Worm (Caenorhabditis elegans) whole organism, early embryonic: ENCODE data around the gene ser-7.

Experiments
- B0310.2 ChIP-seq: sonication (generic microtip); optimal IDR thresholded peaks from 2 replicates; lab custom pipeline; 2016; ENCODE audit warnings: mild to moderate bottlenecking, missing genetic modification characterization, missing compliant biosample characterization
- F13C5.2 ChIP-seq: sonication (generic microtip); optimal IDR thresholded peaks from 2 replicates; lab custom pipeline; 2017; ENCODE audit warnings: mild to moderate bottlenecking, missing genetic modification characterization, inconsistent platforms, missing compliant biosample characterization
- aly-1 ChIP-seq: sonication (generic microtip); optimal IDR thresholded peaks from 2 replicates; lab custom pipeline; 2016; ENCODE audit warnings: missing genetic modification characterization, missing compliant biosample characterization
- ama-1 ChIP-seq: fragments of 150-350 bp; optimal IDR thresholded peaks from 2 replicates; lab custom pipeline; 2014
- ceh-13 ChIP-seq: fragments of 200-800 bp; sonication (Bioruptor generic); optimal IDR thresholded peaks from 2 replicates; lab custom pipeline; 2018; ENCODE audit warnings: mild to moderate bottlenecking, missing genetic modification characterization, missing compliant biosample characterization
- ceh-36 ChIP-seq: sonication (generic microtip); optimal IDR thresholded peaks from 2 replicates; lab custom pipeline; 2016; ENCODE audit warnings: missing genetic modification characterization, inconsistent platforms, missing compliant biosample characterization
- ets-7 ChIP-seq: sonication (generic microtip); optimal IDR thresholded peaks from 2 replicates; lab custom pipeline; 2016; ENCODE audit warnings: missing genotype, missing genetic modification characterization, missing compliant biosample characterization
- flt-1 ChIP-seq: fragments of 200-800 bp; sonication (Bioruptor generic); IDR thresholded peaks from 2 replicates; pipeline ENCODE4 v1.3.6; 2022; ENCODE audit warnings: missing genetic modification characterization, missing compliant biosample characterization
- hmbx-1 ChIP-seq: sonication (generic microtip); optimal IDR thresholded peaks from 2 replicates; lab custom pipeline; 2016; ENCODE audit warnings: mild to moderate bottlenecking, missing genetic modification characterization, missing compliant biosample characterization
- hmg-4 ChIP-seq: fragments of 200-800 bp; sonication (Bioruptor generic); optimal IDR thresholded peaks from 2 replicates; lab custom pipeline; 2018; ENCODE audit warnings: mild to moderate bottlenecking, missing genetic modification characterization, missing compliant biosample characterization
- hnd-1 ChIP-seq: sonication (generic microtip); optimal IDR thresholded peaks from 2 replicates; lab custom pipeline; 2016; ENCODE audit warnings: missing genetic modification characterization, missing compliant biosample characterization
- pes-1 ChIP-seq: fragments of 200-800 bp; sonication (Bioruptor generic); IDR thresholded peaks from 2 replicates; pipeline ENCODE4 v1.3.6; 2022; ENCODE audit warnings: missing genetic modification reagents, missing genetic modification characterization, missing compliant biosample characterization
- scrt-1 ChIP-seq: fragments of 200-800 bp; sonication (Bioruptor generic); IDR thresholded peaks from 2 replicates; pipeline ENCODE4 v1.3.6; 2022; ENCODE audit warnings: missing genetic modification characterization, missing compliant biosample characterization
- sea-1 ChIP-seq: fragments of 200-800 bp; sonication (Bioruptor generic); conservative IDR thresholded peaks from 2 replicates; pipeline ENCODE4 v1.3.6; 2022; ENCODE audit warnings: missing genetic modification characterization, missing compliant biosample characterization
- tbx-11 ChIP-seq: fragments of 200-800 bp; sonication (Bioruptor generic); IDR thresholded peaks from 2 replicates; pipeline ENCODE4 v1.3.6; 2022; ENCODE audit warnings: missing genetic modification characterization, missing compliant biosample characterization
- tbx-37 ChIP-seq: fragments of 200-800 bp; sonication (Bioruptor generic); conservative IDR thresholded peaks from 2 replicates; pipeline ENCODE4 v1.3.6; 2022; ENCODE audit warnings: missing genetic modification reagents, missing genetic modification characterization, missing compliant biosample characterization
- tra-4 ChIP-seq: sonication (generic microtip); optimal IDR thresholded peaks from 2 replicates; lab custom pipeline; 2017; ENCODE audit warnings: missing genetic modification characterization, missing compliant biosample characterization

ser-7 gene

DNA sequence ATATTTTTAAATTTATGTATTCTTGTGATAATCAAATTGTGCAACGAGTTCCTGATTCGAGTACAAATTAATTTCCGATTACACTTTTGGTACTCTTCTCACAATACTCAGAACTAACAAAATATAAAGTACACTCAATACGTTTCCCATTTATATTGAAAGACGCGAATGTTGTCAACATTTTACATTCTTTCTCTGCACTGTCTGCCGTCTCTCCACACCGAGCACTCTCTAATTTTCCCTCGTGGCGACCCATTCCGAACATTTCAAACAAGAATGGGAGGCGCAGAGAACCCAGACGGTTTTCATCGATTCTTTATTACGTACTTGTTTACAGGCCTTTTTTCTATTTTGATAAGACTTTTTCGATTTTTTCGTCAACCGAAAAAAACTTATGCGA is 5.6 kb upstream of the ser-7 start, which contains the start of gene C09B7.2:
Gene C09B7.2 (plus strand): TSS at position 349 of the 400 bp plus-strand sequence.
- TF ChIP-seq B0310.2 (no peak), tbx-37 (GFP tag; lab: Robert Waterston, UW) (no peak), flt-1 (GFP tag; lab: Robert Waterston, UW) (no peak), ceh-36 (no peak), tbx-11 (GFP tag; lab: Robert Waterston, UW) (no peak)

- TF ChIP-seq scrt-1 (GFP tag; lab: Robert Waterston, UW) (no peak), ceh-13 (GFP tag; lab: Kevin White, UChicago) (no peak), B0310.2 (no peak), aly-1 (tag; lab: Kevin White, UChicago) (no peak), tbx-37 (GFP tag; lab: Robert Waterston, UW) (no peak), flt-1 (GFP tag; lab: Robert Waterston, UW) (no peak), ceh-36 (no peak), ama-1 (lab: Kevin White, UChicago) (no peak), pes-1 (GFP tag; lab: Robert Waterston, UW) (no peak)
These were observed 1.1 kb downstream of the ser-7 start for ce11 chrX:2674514-2674913.

DNA sequence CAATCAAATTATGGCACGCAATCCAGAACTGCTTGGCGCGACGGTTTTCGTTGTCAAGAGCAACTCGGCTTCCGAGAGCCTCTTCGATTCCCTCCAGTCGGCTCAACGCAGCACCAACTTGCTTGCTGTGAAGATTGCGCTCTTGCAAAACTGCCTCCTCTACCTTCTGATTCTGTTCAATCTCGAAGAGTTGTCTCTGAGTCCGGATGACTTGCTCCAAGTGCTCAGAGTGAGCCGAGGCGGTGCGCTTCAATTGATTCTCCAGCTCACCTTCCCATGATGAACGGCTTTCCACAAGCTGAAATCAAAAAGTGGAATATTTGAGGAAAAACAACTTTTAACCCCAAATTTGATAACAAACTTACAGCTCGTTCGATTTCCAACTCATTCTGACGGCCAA is 11.1 kb downstream of the ser-7 start:
- TF ChIP-seq F13C5.2 (no peak), B0310.2 (no peak), tbx-37 (GFP tag; lab: Robert Waterston, UW) (no peak), tbx-11 (GFP tag; lab: Robert Waterston, UW) (no peak), scrt-1 (GFP tag; lab: Robert Waterston, UW) (no peak), ets-7 (no peak), sea-1 (GFP tag; lab: Robert Waterston, UW) (no peak), hmg-4 (GFP tag; lab: Kevin White, UChicago) (no peak), ceh-13 (GFP tag; lab: Kevin White, UChicago) (no peak), hmbx-1 (no peak), pes-1 (GFP tag; lab: Robert Waterston, UW) (no peak)

DNA sequence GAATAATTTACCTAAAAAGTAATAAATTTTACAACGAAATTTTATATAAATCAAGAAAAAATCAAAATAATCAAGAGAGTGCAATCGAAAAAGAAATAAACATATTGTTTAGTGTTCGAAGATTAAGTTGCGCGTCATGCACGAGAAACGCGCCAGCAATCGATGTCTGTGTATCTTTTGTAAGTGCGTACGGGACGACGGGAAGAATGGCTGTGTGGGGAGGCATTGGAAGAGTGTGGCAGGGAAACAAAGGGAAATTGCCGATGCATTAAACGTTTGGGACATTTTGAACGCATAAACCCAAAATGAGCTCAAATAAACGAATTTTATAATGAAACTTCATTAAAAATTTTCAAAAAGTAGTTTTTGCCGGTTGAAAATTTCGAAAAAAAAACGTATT is 13.8 kb downstream of the ser-7 start, which contains the start of gene immt-1:
Gene immt-1 (minus strand): TSS at position 11 of the 400 bp plus-strand sequence.
- TF ChIP-seq hmbx-1 (no peak), hmg-4 (GFP tag; lab: Kevin White, UChicago) (peak; percentile 46), sea-1 (GFP tag; lab: Robert Waterston, UW) (peak; percentile 56; the same call in 1 of the 2 replicates), tbx-37 (GFP tag; lab: Robert Waterston, UW) (no peak), F13C5.2 (peak; percentile 53)

ce11 chrX:2688583-2689220 is 15.3 kb downstream of the ser-7 start, which contains the start of gene T14G11.1:
T14G11.1 (plus strand) TSS chrX:2688990.
- TF ChIP-seq hnd-1 (tag; lab: Kevin White, UChicago) (no peak), ceh-36 (no peak), ceh-13 (GFP tag; lab: Kevin White, UChicago) (no peak), F13C5.2 (peak; percentile 55), pes-1 (GFP tag; lab: Robert Waterston, UW) (no peak), B0310.2 (no peak), hmbx-1 (no peak), flt-1 (GFP tag; lab: Robert Waterston, UW) (no peak), hmg-4 (GFP tag; lab: Kevin White, UChicago) (peak; percentile 69), aly-1 (tag; lab: Kevin White, UChicago) (no peak), sea-1 (GFP tag; lab: Robert Waterston, UW) (no peak), tbx-11 (GFP tag; lab: Robert Waterston, UW) (no peak)

- TF ChIP-seq ets-7 (no peak), ceh-13 (GFP tag; lab: Kevin White, UChicago) (no peak), tra-4 (no peak), flt-1 (GFP tag; lab: Robert Waterston, UW) (no peak), ama-1 (lab: Kevin White, UChicago) (no peak), sea-1 (GFP tag; lab: Robert Waterston, UW) (no peak), aly-1 (tag; lab: Kevin White, UChicago) (no peak)
These were observed 19.7 kb downstream of the ser-7 start for ce11 chrX:2693026-2693425.

- no peak for TF ChIP-seq B0310.2
- no peak for TF ChIP-seq hmbx-1
- no peak for TF ChIP-seq hmg-4 (GFP tag; lab: Kevin White, UChicago)
- TF ChIP-seq tra-4, result no peak
These were observed 21.4 kb downstream of the ser-7 start, which contains the start of gene T02C5.1 for ce11 chrX:2694725-2695124. T02C5.1 (plus strand) TSS chrX:2694923.

ce11 chrX:2695292-2695691 is 21.9 kb downstream of the ser-7 start:
- no peak for TF ChIP-seq hmg-4 (GFP tag; lab: Kevin White, UChicago)
- TF ChIP-seq B0310.2, result no peak
- TF ChIP-seq scrt-1 (GFP tag; lab: Robert Waterston, UW), result no peak
- TF ChIP-seq ets-7, result no peak
- no peak for TF ChIP-seq hnd-1 (tag; lab: Kevin White, UChicago)
- no peak for TF ChIP-seq sea-1 (GFP tag; lab: Robert Waterston, UW)
- no peak for TF ChIP-seq ceh-13 (GFP tag; lab: Kevin White, UChicago)
- TF ChIP-seq tbx-37 (GFP tag; lab: Robert Waterston, UW), result no peak
- TF ChIP-seq F13C5.2, result no peak
